Worm (Caenorhabditis elegans) whole organism, young adult: ENCODE results near the gene ztf-17.

Source experiments
- F33H1.4 ChIP-seq: fragments of 200-800 bp; sonication (Bioruptor generic); IDR thresholded peaks from 2 replicates; pipeline ENCODE4 v1.3.6; 2022; ENCODE audit warnings: missing genetic modification reagents, missing genetic modification characterization, missing compliant biosample characterization
- atf-7 ChIP-seq: sonication (generic microtip); optimal IDR thresholded peaks from 2 replicates; lab custom pipeline; 2017; ENCODE audit warnings: mild to moderate bottlenecking, missing genetic modification characterization, missing compliant biosample characterization
- attf-5 ChIP-seq: fragments of 200-800 bp; sonication (Bioruptor generic); optimal IDR thresholded peaks from 2 replicates; lab custom pipeline; 2018; ENCODE audit warnings: mild to moderate bottlenecking, missing genetic modification characterization, missing compliant biosample characterization
- nhr-80 ChIP-seq: sonication (generic microtip); optimal IDR thresholded peaks from 2 replicates; lab custom pipeline; 2016; ENCODE audit warnings: missing genetic modification characterization, missing compliant biosample characterization
- pha-4 ChIP-seq: fragments of 150-350 bp; sonication (generic microtip); optimal IDR thresholded peaks from 2 replicates; lab custom pipeline; 2014; ENCODE audit warnings: missing biosample characterization, missing genetic modification reagents, missing genetic modification characterization
- snpc-1.3 ChIP-seq: sonication (generic microtip); optimal IDR thresholded peaks from 2 replicates; lab custom pipeline; 2017; ENCODE audit warnings: missing genetic modification characterization, mild to moderate bottlenecking, missing compliant biosample characterization, antibody characterized with exemption, moderate library complexity, missing genotype, missing genetic modification reagents; ENCODE audit not compliant: insufficient read depth
- unc-130 ChIP-seq: sonication (generic microtip); optimal IDR thresholded peaks from 2 replicates; lab custom pipeline; 2016; ENCODE audit warnings: missing genetic modification reagents, missing genetic modification characterization, missing compliant biosample characterization
- unc-62 ChIP-seq: fragments of 150-350 bp; optimal IDR thresholded peaks from 2 replicates; lab custom pipeline; 2014; ENCODE audit warnings: missing biosample characterization, missing genetic modification reagents, missing genetic modification characterization
- ztf-6 ChIP-seq: fragments of 200-800 bp; sonication (Bioruptor generic); IDR thresholded peaks from 2 replicates; pipeline ENCODE4 v1.3.6; 2022; ENCODE audit warnings: missing genetic modification reagents, missing genetic modification characterization, missing compliant biosample characterization

DNA sequence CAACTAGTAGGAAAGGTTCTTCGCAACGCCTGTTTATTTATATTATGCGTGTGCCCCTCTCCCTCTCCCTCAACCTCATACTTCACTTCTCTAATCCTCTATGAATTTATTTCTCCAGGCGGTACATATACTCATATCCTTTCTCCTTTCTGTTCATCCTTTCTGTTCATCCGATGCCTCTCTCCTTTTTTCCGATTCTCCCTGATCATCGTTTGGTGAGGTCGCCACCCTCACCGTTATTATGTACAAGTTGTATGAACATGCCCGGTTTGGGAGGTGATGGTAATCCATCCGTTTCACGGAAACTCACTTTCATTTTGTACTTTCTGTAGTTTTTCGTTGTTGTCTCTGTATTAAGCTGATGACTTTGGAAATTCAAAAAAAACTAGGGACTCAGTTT, 30.3 kb downstream of the ztf-17 start:
- TF ChIP-seq ztf-6 (GFP tag; lab: Robert Waterston, UW) (no peak), unc-62 (no peak), pha-4 (tag; lab: Kevin White, UChicago) (no peak), unc-130 (GFP tag; lab: Kevin White, UChicago) (no peak), snpc-1.3 (tag; lab: Kevin White, UChicago) (no peak), atf-7 (tag; lab: Kevin White, UChicago) (no peak), F33H1.4 (no peak), nhr-80 (no peak), attf-5 (GFP tag; lab: Kevin White, UChicago) (no peak)
